Worm (Caenorhabditis elegans) whole organism, L4 larva: ENCODE data around the gene ZK1321.4.
A peak's percentile ranks its signal among the peaks of the same experiment; 100 is the strongest.

ENCODE experiments used
- F26F4.8 ChIP-seq: fragments of 200-800 bp; sonication (Bioruptor generic); conservative IDR thresholded peaks from 2 replicates; pipeline ENCODE4 v1.3.6; 2022; ENCODE audit warnings: missing genetic modification characterization, missing compliant biosample characterization
- F49E8.2 ChIP-seq: sonication (generic microtip); optimal IDR thresholded peaks from 2 replicates; lab custom pipeline; 2016; ENCODE audit warnings: missing compliant biosample characterization, mild to moderate bottlenecking, missing genetic modification characterization, borderline replicate concordance
- R02D3.7 ChIP-seq: fragments of 150-350 bp; sonication (generic microtip); optimal IDR thresholded peaks from 3 replicates; lab custom pipeline; 2014; ENCODE audit warnings: missing biosample characterization, missing genetic modification characterization
- T26A8.4 ChIP-seq: fragments of 200-800 bp; sonication (Bioruptor generic); IDR thresholded peaks from 2 replicates; pipeline ENCODE4 v1.3.6; 2022; ENCODE audit warnings: missing genetic modification characterization, missing compliant biosample characterization
- Y48G9A.11 ChIP-seq: fragments of 200-800 bp; sonication (Bioruptor generic); IDR thresholded peaks from 2 replicates; pipeline ENCODE4 v1.3.6; 2022; ENCODE audit warnings: missing genetic modification reagents, missing genetic modification characterization, missing compliant biosample characterization
- Y75B8A.6 ChIP-seq: fragments of 200-800 bp; sonication (Bioruptor generic); IDR thresholded peaks from 2 replicates; pipeline ENCODE4 v1.3.6; 2022; ENCODE audit warnings: missing genetic modification reagents, missing genetic modification characterization, missing compliant biosample characterization
- ZK337.2 ChIP-seq: fragments of 200-800 bp; sonication (Bioruptor generic); IDR thresholded peaks from 2 replicates; pipeline ENCODE4 v1.3.6; 2022; ENCODE audit warnings: missing genetic modification reagents, missing genetic modification characterization, missing compliant biosample characterization
- aly-2 ChIP-seq: sonication (generic microtip); optimal IDR thresholded peaks from 2 replicates; lab custom pipeline; 2018; ENCODE audit warnings: missing biosample characterization, missing genetic modification characterization
- ama-1 ChIP-seq: fragments of 150-350 bp; optimal IDR thresholded peaks from 2 replicates; lab custom pipeline; 2014; ENCODE audit warnings: inconsistent platforms, mixed read lengths
- arid-1 ChIP-seq: fragments of 200-800 bp; sonication (Bioruptor generic); conservative IDR thresholded peaks from 2 replicates; pipeline ENCODE4 v1.3.6; 2022; ENCODE audit warnings: missing genetic modification reagents, missing genetic modification characterization, missing compliant biosample characterization
- ceh-32 ChIP-seq: sonication (generic microtip); optimal IDR thresholded peaks from 2 replicates; lab custom pipeline; 2016; ENCODE audit warnings: mild to moderate bottlenecking, missing genetic modification characterization, missing compliant biosample characterization; ENCODE audit not compliant: poor library complexity
- ceh-82 ChIP-seq: sonication (generic microtip); optimal IDR thresholded peaks from 2 replicates; lab custom pipeline; 2017; ENCODE audit warnings: missing biosample characterization, missing genetic modification characterization
- ces-1 ChIP-seq: fragments of 150-350 bp; sonication (generic microtip); optimal IDR thresholded peaks from 4 replicates; lab custom pipeline; 2014; ENCODE audit warnings: missing biosample characterization, missing genetic modification reagents, missing genetic modification characterization
- cey-2 ChIP-seq: sonication (generic microtip); optimal IDR thresholded peaks from 3 replicates; lab custom pipeline; 2017; ENCODE audit warnings: missing genetic modification characterization, mild to moderate bottlenecking, missing compliant biosample characterization, antibody characterized with exemption, borderline replicate concordance; ENCODE audit not compliant: insufficient read depth
- ctbp-1 ChIP-seq: fragments of 200-800 bp; sonication (Bioruptor generic); IDR thresholded peaks from 2 replicates; pipeline ENCODE4 v1.3.6; 2022; ENCODE audit warnings: missing genetic modification reagents, missing genetic modification characterization, missing compliant biosample characterization
- daf-16 ChIP-seq, 3 experiments: sonication (generic microtip); optimal IDR thresholded peaks; 2 replicates each; lab custom pipeline; 2016 to 2017; ENCODE audit warnings: missing genetic modification characterization in 3 of 3, missing genetic modification reagents in 3 of 3, mild to moderate bottlenecking in 2 of 3, missing compliant biosample characterization in 2 of 3, missing biosample characterization in 1 of 3, moderate library complexity in 1 of 3
- daf-19 ChIP-seq: fragments of 200-800 bp; sonication (Bioruptor generic); conservative IDR thresholded peaks from 2 replicates; pipeline ENCODE4 v1.3.6; 2022; ENCODE audit warnings: missing genetic modification characterization, missing compliant biosample characterization
- dmd-6 ChIP-seq: fragments of 200-800 bp; sonication (Bioruptor generic); IDR thresholded peaks from 2 replicates; pipeline ENCODE4 v1.3.6; 2022; ENCODE audit warnings: missing genetic modification reagents, missing genetic modification characterization, missing compliant biosample characterization
- dmd-9 ChIP-seq: fragments of 200-800 bp; sonication (Bioruptor generic); IDR thresholded peaks from 2 replicates; pipeline ENCODE4 v1.3.6; 2022; ENCODE audit warnings: missing genetic modification reagents, missing genetic modification characterization, missing compliant biosample characterization
- dpl-1 ChIP-seq: fragments of 150-350 bp; optimal IDR thresholded peaks from 2 replicates; lab custom pipeline; 2014; ENCODE audit warnings: missing biosample characterization, missing genetic modification reagents, missing genetic modification characterization
- egl-27 ChIP-seq: sonication (generic microtip); optimal IDR thresholded peaks from 3 replicates; lab custom pipeline; 2017; ENCODE audit warnings: missing biosample characterization, missing genetic modification reagents, missing genetic modification characterization
- hif-1 ChIP-seq, 2 experiments: sonication (generic microtip); optimal IDR thresholded peaks; 2 replicates each; lab custom pipeline; 2016 to 2017; ENCODE audit warnings: missing compliant biosample characterization in 2 of 2, missing genetic modification characterization in 2 of 2, missing genetic modification reagents in 2 of 2, missing genotype in 2 of 2, mild to moderate bottlenecking in 1 of 2
- hlh-30 ChIP-seq: sonication (generic microtip); optimal IDR thresholded peaks from 2 replicates; lab custom pipeline; 2017; ENCODE audit warnings: antibody characterized with exemption, mild to moderate bottlenecking, missing genetic modification characterization, missing compliant biosample characterization; ENCODE audit not compliant: insufficient read depth
- hmg-1.1 ChIP-seq: fragments of 200-800 bp; sonication (Bioruptor generic); IDR thresholded peaks from 2 replicates; pipeline ENCODE4 v1.3.6; 2022; ENCODE audit warnings: missing genetic modification reagents, missing genetic modification characterization, missing compliant biosample characterization
- lin-15B ChIP-seq: fragments of 150-350 bp; sonication (generic microtip); optimal IDR thresholded peaks from 3 replicates; lab custom pipeline; 2014; ENCODE audit warnings: missing biosample characterization, missing genetic modification characterization
- lir-3 ChIP-seq: sonication (generic microtip); optimal IDR thresholded peaks from 2 replicates; lab custom pipeline; 2016; ENCODE audit warnings: mild to moderate bottlenecking, missing genetic modification characterization, missing compliant biosample characterization
- madf-9 ChIP-seq: fragments of 200-800 bp; sonication (Bioruptor generic); conservative IDR thresholded peaks from 2 replicates; pipeline ENCODE4 v1.3.6; 2022; ENCODE audit warnings: missing genetic modification reagents, missing genetic modification characterization, missing compliant biosample characterization
- mep-1 ChIP-seq: fragments of 150-350 bp; sonication (generic microtip); optimal IDR thresholded peaks from 3 replicates; lab custom pipeline; 2014; ENCODE audit warnings: missing biosample characterization, missing genetic modification characterization
- mxl-2 ChIP-seq: fragments of 200-800 bp; sonication (Bioruptor generic); conservative IDR thresholded peaks from 2 replicates; pipeline ENCODE4 v1.3.6; 2022; ENCODE audit warnings: missing genetic modification reagents, missing genetic modification characterization, missing compliant biosample characterization
- mxl-3 ChIP-seq: fragments of 200-800 bp; sonication (Bioruptor generic); optimal IDR thresholded peaks from 2 replicates; lab custom pipeline; 2018; ENCODE audit warnings: mild to moderate bottlenecking, missing genetic modification characterization, missing compliant biosample characterization
- nhr-10 ChIP-seq: fragments of 150-350 bp; optimal IDR thresholded peaks from 2 replicates; lab custom pipeline; 2014; ENCODE audit warnings: missing biosample characterization, missing genetic modification characterization
- nhr-111 ChIP-seq: fragments of 200-800 bp; sonication (Bioruptor generic); optimal IDR thresholded peaks from 2 replicates; lab custom pipeline; 2018; ENCODE audit warnings: mild to moderate bottlenecking, missing genetic modification characterization, missing compliant biosample characterization
- nhr-237 ChIP-seq: sonication (generic microtip); optimal IDR thresholded peaks from 2 replicates; lab custom pipeline; 2017; ENCODE audit warnings: missing biosample characterization, missing genetic modification characterization
- nhr-25 ChIP-seq: sonication (generic microtip); optimal IDR thresholded peaks from 2 replicates; lab custom pipeline; 2017; ENCODE audit warnings: missing genetic modification characterization, mild to moderate bottlenecking, missing compliant biosample characterization, antibody characterized with exemption, moderate library complexity, borderline replicate concordance; ENCODE audit not compliant: insufficient read depth
- nhr-41 ChIP-seq: fragments of 200-800 bp; sonication (Bioruptor generic); IDR thresholded peaks from 2 replicates; pipeline ENCODE4 v1.3.6; 2022; ENCODE audit warnings: missing genetic modification reagents, missing genetic modification characterization, missing compliant biosample characterization
- nhr-48 ChIP-seq: sonication (generic microtip); optimal IDR thresholded peaks from 2 replicates; lab custom pipeline; 2016; ENCODE audit warnings: mild to moderate bottlenecking, missing genetic modification characterization, missing compliant biosample characterization
- nhr-76 ChIP-seq: fragments of 150-350 bp; optimal IDR thresholded peaks from 2 replicates; lab custom pipeline; 2014; ENCODE audit warnings: missing biosample characterization, missing genetic modification characterization
- pqm-1 ChIP-seq: sonication (generic microtip); optimal IDR thresholded peaks from 2 replicates; lab custom pipeline; 2017; ENCODE audit warnings: missing biosample characterization, missing genetic modification characterization
- rbr-2 ChIP-seq: sonication (generic microtip); optimal IDR thresholded peaks from 2 replicates; lab custom pipeline; 2016; ENCODE audit warnings: missing genotype, missing genetic modification characterization, missing compliant biosample characterization
- saeg-2 ChIP-seq: fragments of 200-800 bp; sonication (Bioruptor generic); IDR thresholded peaks from 2 replicates; pipeline ENCODE4 v1.3.6; 2022; ENCODE audit warnings: missing genetic modification reagents, missing genetic modification characterization, missing compliant biosample characterization
- sdz-12 ChIP-seq: fragments of 200-800 bp; sonication (Bioruptor generic); optimal IDR thresholded peaks from 2 replicates; lab custom pipeline; 2018; ENCODE audit warnings: mild to moderate bottlenecking, missing genetic modification characterization, missing compliant biosample characterization
- snpc-4 ChIP-seq: fragments of 150-350 bp; optimal IDR thresholded peaks from 2 replicates; lab custom pipeline; 2014; ENCODE audit warnings: missing biosample characterization, missing genetic modification characterization
- spr-1 ChIP-seq: sonication (generic microtip); optimal IDR thresholded peaks from 2 replicates; lab custom pipeline; 2016; ENCODE audit warnings: mild to moderate bottlenecking, missing genetic modification characterization, missing compliant biosample characterization
- tag-97 ChIP-seq: fragments of 200-800 bp; sonication (Bioruptor generic); IDR thresholded peaks from 2 replicates; pipeline ENCODE4 v1.3.6; 2022; ENCODE audit warnings: missing genetic modification characterization, missing compliant biosample characterization
- tra-1 ChIP-seq: fragments of 200-800 bp; sonication (Bioruptor generic); IDR thresholded peaks from 2 replicates; pipeline ENCODE4 v1.3.6; 2022; ENCODE audit warnings: missing genetic modification reagents, missing genetic modification characterization, missing compliant biosample characterization
- zfp-2 ChIP-seq: sonication (generic microtip); optimal IDR thresholded peaks from 2 replicates; lab custom pipeline; 2016; ENCODE audit warnings: mild to moderate bottlenecking, missing genetic modification characterization, missing compliant biosample characterization
- zfp-3 ChIP-seq: fragments of 200-800 bp; sonication (Bioruptor generic); conservative IDR thresholded peaks from 2 replicates; pipeline ENCODE4 v1.3.6; 2022; ENCODE audit warnings: missing genetic modification reagents, missing genetic modification characterization, missing compliant biosample characterization
- zip-11 ChIP-seq: fragments of 200-800 bp; sonication (Bioruptor generic); IDR thresholded peaks from 2 replicates; pipeline ENCODE4 v1.3.6; 2022; ENCODE audit warnings: missing genetic modification characterization, missing compliant biosample characterization
- ztf-7 ChIP-seq: fragments of 150-350 bp; optimal IDR thresholded peaks from 2 replicates; lab custom pipeline; 2014; ENCODE audit warnings: missing biosample characterization, missing genetic modification characterization

The ZK1321.4 gene

ce11 chrII:9791185-9791584 is 17.4 kb upstream of the ZK1321.4 start (continued):
- TF ChIP-seq hlh-30 (tag; lab: Kevin White, UChicago): peak; percentile 62
- TF ChIP-seq mep-1 (tag; lab: Kevin White, UChicago): peak; percentile 2
- TF ChIP-seq hif-1 (tag; optimal IDR thresholded peaks at IDR 0.05; lab: Kevin White, UChicago): no peak
- TF ChIP-seq zfp-3 (GFP tag; lab: Robert Waterston, UW): no peak
- no peak for TF ChIP-seq T26A8.4 (GFP tag; lab: Robert Waterston, UW)
- no peak for TF ChIP-seq aly-2 (tag; lab: Kevin White, UChicago)
- TF ChIP-seq tra-1: 0 out of 2 replicates have a peak, but pooled peaks have one; percentile 53
- TF ChIP-seq ama-1 (lab: Kevin White, UChicago): no peak
- no peak for TF ChIP-seq dpl-1 (GFP tag; lab: Kevin White, UChicago)
- peak; percentile 69 for TF ChIP-seq mxl-3
- TF ChIP-seq hmg-1.1: no peak
- TF ChIP-seq dmd-6 (GFP tag; lab: Robert Waterston, UW): peak; percentile 96
- TF ChIP-seq daf-16 (GFP tag; optimal IDR thresholded peaks at IDR 0.05; lab: Kevin White, UChicago): no peak
- TF ChIP-seq daf-16 (tag; optimal IDR thresholded peaks at IDR 0.05; lab: Kevin White, UChicago): peak; percentile 82
- TF ChIP-seq ztf-7 (tag; lab: Kevin White, UChicago): no peak
- peak; percentile 57 for TF ChIP-seq nhr-10
- TF ChIP-seq nhr-76 (tag; lab: Kevin White, UChicago): no peak
- TF ChIP-seq tag-97 (GFP tag; lab: Robert Waterston, UW): no peak
- no peak for TF ChIP-seq sdz-12 (GFP tag; lab: Kevin White, UChicago)
- TF ChIP-seq F26F4.8: no peak
- no peak for TF ChIP-seq daf-19 (GFP tag; lab: Robert Waterston, UW)
- no peak for TF ChIP-seq nhr-237 (tag; lab: Kevin White, UChicago)
- TF ChIP-seq pqm-1 (tag; lab: Kevin White, UChicago): peak; percentile 94
- TF ChIP-seq arid-1 (GFP tag; lab: Robert Waterston, UW): no peak
- TF ChIP-seq cey-2 (tag; lab: Kevin White, UChicago): no peak
- no peak for TF ChIP-seq ces-1 (GFP tag; lab: Kevin White, UChicago)
- no peak for TF ChIP-seq rbr-2
- no peak for TF ChIP-seq nhr-111
- TF ChIP-seq F49E8.2 (tag; lab: Kevin White, UChicago): no peak
- no peak for TF ChIP-seq Y48G9A.11 (GFP tag; lab: Robert Waterston, UW)
- no peak for TF ChIP-seq zip-11 (GFP tag; lab: Robert Waterston, UW)
- TF ChIP-seq zfp-2 (tag; lab: Kevin White, UChicago): no peak
- no peak for TF ChIP-seq saeg-2 (GFP tag; lab: Robert Waterston, UW)
- no peak for TF ChIP-seq Y75B8A.6 (GFP tag; lab: Robert Waterston, UW)
- TF ChIP-seq egl-27: no peak
- peak; percentile 72 for TF ChIP-seq nhr-48 (tag; lab: Kevin White, UChicago)
- TF ChIP-seq, all 104 proteins: peak for 17

ce11 chrII:9787395-9788152 is 13.8 kb upstream of the ZK1321.4 start, which contains the start of gene cyp-13A2:
Gene cyp-13A2, minus strand, starts transcription at chrII:9787629.
- TF ChIP-seq mxl-2 (GFP tag; lab: Robert Waterston, UW) (no peak), arid-1 (GFP tag; lab: Robert Waterston, UW) (no peak), mxl-3 (no peak), ctbp-1 (GFP tag; lab: Robert Waterston, UW) (no peak), lin-15B (tag; lab: Kevin White, UChicago) (no peak), ceh-32 (tag; lab: Kevin White, UChicago) (no peak), ztf-7 (tag; lab: Kevin White, UChicago) (no peak), dmd-9 (GFP tag; lab: Robert Waterston, UW) (no peak), ceh-82 (tag; lab: Kevin White, UChicago) (no peak), snpc-4 (peak; percentile 83), R02D3.7 (tag; lab: Kevin White, UChicago) (no peak), madf-9 (GFP tag; lab: Robert Waterston, UW) (no peak), rbr-2 (no peak), ZK337.2 (no peak), nhr-41 (no peak), egl-27 (no peak), lir-3 (tag; lab: Kevin White, UChicago) (no peak), spr-1 (tag; lab: Kevin White, UChicago) (no peak), nhr-25 (tag; lab: Kevin White, UChicago) (peak; percentile 33)
